Fruit fly (Drosophila melanogaster): Measurements from ENCODE around the gene eco.

dm6 chr3L:7326676-7327075 is 12.5 kb downstream of the eco start:
- no peak for TF ChIP-seq h (optimal IDR thresholded peaks at IDR 0.05)
- no peak for TF ChIP-seq psq (optimal IDR thresholded peaks at IDR 0.05)

Measured in Kc167 (cell line).